Fruit fly (Drosophila melanogaster) whole organism, embryonic: ENCODE data around the gene Vm34Ca.

Experiments used
- Awh ChIP-seq: fragments of 200-800 bp; sonication (Bioruptor generic); IDR thresholded peaks from 2 replicates; pipeline ENCODE4, ENCODE4 v1.3.6; 2022; ENCODE audit warnings: missing biosample characterization, missing genetic modification characterization
- BtbVII ChIP-seq: fragments of 200-800 bp; sonication (Bioruptor generic); optimal IDR thresholded peaks from 3 replicates; lab custom pipeline; 2017; ENCODE audit warnings: missing biosample characterization, mild to moderate bottlenecking, missing genetic modification characterization
- CG10959 ChIP-seq: fragments of 200-800 bp; sonication (Bioruptor generic); IDR thresholded peaks from 2 replicates; pipeline ENCODE4 v1.3.6; 2022; ENCODE audit warnings: missing biosample characterization, missing genetic modification characterization
- CG12236 ChIP-seq: fragments of 200-800 bp; sonication (Bioruptor generic); optimal IDR thresholded peaks from 2 replicates; lab custom pipeline; 2016; ENCODE audit warnings: missing biosample characterization, missing genetic modification characterization
- CG12942 ChIP-seq: fragments of 200-800 bp; sonication (Bioruptor generic); optimal IDR thresholded peaks from 3 replicates; lab custom pipeline; 2016; ENCODE audit warnings: missing biosample characterization, missing genetic modification characterization
- CG13123 ChIP-seq: fragments of 200-800 bp; sonication (Bioruptor generic); optimal IDR thresholded peaks from 2 replicates; lab custom pipeline; 2016; ENCODE audit warnings: missing biosample characterization, missing genetic modification characterization
- CG13296 ChIP-seq: fragments of 200-800 bp; sonication (Bioruptor generic); optimal IDR thresholded peaks from 3 replicates; lab custom pipeline; 2018; ENCODE audit warnings: missing biosample characterization, mild to moderate bottlenecking, missing genetic modification characterization
- CG14860 ChIP-seq: fragments of 200-800 bp; sonication (Bioruptor generic); IDR thresholded peaks from 3 replicates; pipeline ENCODE4 v1.3.6; 2022; ENCODE audit warnings: missing biosample characterization, missing genetic modification characterization; ENCODE audit not compliant: partially characterized antibody
- CG15601 ChIP-seq: fragments of 200-800 bp; sonication (Bioruptor generic); optimal IDR thresholded peaks from 3 replicates; lab custom pipeline; 2019; ENCODE audit warnings: missing biosample characterization, mild to moderate bottlenecking, missing genetic modification characterization, moderate library complexity
- CG2116 ChIP-seq: fragments of 200-800 bp; sonication (Bioruptor generic); optimal IDR thresholded peaks from 3 replicates; lab custom pipeline; 2018; ENCODE audit warnings: missing biosample characterization, mild to moderate bottlenecking, missing genetic modification characterization
- CG2129 ChIP-seq: fragments of 200-800 bp; sonication (Bioruptor generic); IDR thresholded peaks from 2 replicates; pipeline ENCODE4 v1.3.6; 2022; ENCODE audit warnings: missing biosample characterization, missing genetic modification characterization; ENCODE audit not compliant: partially characterized antibody
- CG3163 ChIP-seq: fragments of 200-800 bp; sonication (Bioruptor generic); optimal IDR thresholded peaks from 3 replicates; lab custom pipeline; 2016; ENCODE audit warnings: missing biosample characterization, missing genetic modification characterization
- CG4730 ChIP-seq: fragments of 200-800 bp; sonication (Bioruptor generic); IDR thresholded peaks from 2 replicates; pipeline ENCODE4 v1.3.6; 2022; ENCODE audit warnings: missing biosample characterization, missing genetic modification characterization
- CG6765 ChIP-seq: fragments of 200-800 bp; sonication (Bioruptor generic); optimal IDR thresholded peaks from 3 replicates; lab custom pipeline; 2017; ENCODE audit warnings: missing biosample characterization, mild to moderate bottlenecking, missing genetic modification characterization
- CG7987 ChIP-seq: fragments of 200-800 bp; sonication (Bioruptor generic); optimal IDR thresholded peaks from 2 replicates; lab custom pipeline; 2018; ENCODE audit warnings: missing biosample characterization, mild to moderate bottlenecking, missing genetic modification characterization, moderate library complexity
- CG8281 ChIP-seq: fragments of 200-800 bp; sonication (Bioruptor generic); optimal IDR thresholded peaks from 2 replicates; lab custom pipeline; 2018; ENCODE audit warnings: missing biosample characterization, mild to moderate bottlenecking, missing genetic modification characterization, moderate library complexity
- CG8765 ChIP-seq: fragments of 200-800 bp; sonication (Bioruptor generic); IDR thresholded peaks from 2 replicates; pipeline ENCODE4 v1.3.6; 2022; ENCODE audit warnings: missing biosample characterization, missing genetic modification characterization
- CrebB ChIP-seq: fragments of 200-800 bp; sonication (Bioruptor generic); optimal IDR thresholded peaks from 3 replicates; lab custom pipeline; 2018; ENCODE audit warnings: missing biosample characterization, mild to moderate bottlenecking, missing genetic modification characterization
- Eip74EF ChIP-seq, 2 experiments: fragments of 200-800 bp in 1 of 2; fragments of >200 bp in 1 of 2; sonication (Bioruptor generic) in 1 of 2; optimal IDR thresholded peaks; 2 replicates each; lab custom pipeline; 2017 to 2019; ENCODE audit warnings: missing biosample characterization in 2 of 2, missing genetic modification characterization in 2 of 2, mild to moderate bottlenecking in 1 of 2, moderate library complexity in 1 of 2
- Ets65A ChIP-seq: fragments of 200-800 bp; sonication (Bioruptor generic); peaks from one replicate; lab custom pipeline; 2016; ENCODE audit warnings: missing biosample characterization, missing genetic modification characterization
- HLHmδ ChIP-seq: fragments of 200-800 bp; sonication (Bioruptor generic); optimal IDR thresholded peaks from 2 replicates; lab custom pipeline; 2018; ENCODE audit warnings: missing biosample characterization, mild to moderate bottlenecking, missing genetic modification characterization, moderate library complexity
- MBD-R2 ChIP-seq: fragments of 200-800 bp; sonication (Bioruptor generic); IDR thresholded peaks from 2 replicates; pipeline ENCODE4 v1.3.6; 2022; ENCODE audit warnings: missing biosample characterization, missing genetic modification characterization
- PHDP ChIP-seq: fragments of 200-800 bp; sonication (Bioruptor generic); optimal IDR thresholded peaks from 3 replicates; lab custom pipeline; 2018; ENCODE audit warnings: missing biosample characterization, mild to moderate bottlenecking, missing genetic modification characterization, moderate library complexity
- Rfx ChIP-seq: fragments of 200-800 bp; sonication (Bioruptor generic); IDR thresholded peaks from 2 replicates; pipeline ENCODE4 v1.3.6; 2022; ENCODE audit warnings: missing biosample characterization, missing genetic modification characterization
- Rx ChIP-seq: fragments of 200-800 bp; sonication (Bioruptor generic); IDR thresholded peaks from 2 replicates; pipeline ENCODE4 v1.3.6; 2022; ENCODE audit warnings: missing biosample characterization, missing genetic modification characterization
- Scr ChIP-seq: fragments of 200-800 bp; sonication (Bioruptor generic); IDR thresholded peaks from 2 replicates; pipeline ENCODE4 v1.3.6; 2022; ENCODE audit warnings: missing biosample characterization, missing genetic modification characterization; ENCODE audit not compliant: partially characterized antibody
- Sox100B ChIP-seq: fragments of 200-800 bp; sonication (Bioruptor generic); optimal IDR thresholded peaks from 3 replicates; lab custom pipeline; 2018; ENCODE audit warnings: missing biosample characterization, mild to moderate bottlenecking, missing genetic modification characterization
- Xbp1 ChIP-seq: fragments of 200-800 bp; sonication (Bioruptor generic); optimal IDR thresholded peaks from 3 replicates; lab custom pipeline; 2016; ENCODE audit warnings: missing biosample characterization, mild to moderate bottlenecking, missing genetic modification characterization
- dmrt11E ChIP-seq: fragments of 200-800 bp; sonication (Bioruptor generic); optimal IDR thresholded peaks from 3 replicates; lab custom pipeline; 2018; ENCODE audit warnings: missing biosample characterization, mild to moderate bottlenecking, missing genetic modification characterization, moderate library complexity
- dmrt99B ChIP-seq: fragments of 200-800 bp; sonication (Bioruptor generic); optimal IDR thresholded peaks from 2 replicates; lab custom pipeline; 2018; ENCODE audit warnings: missing biosample characterization, mild to moderate bottlenecking, missing genetic modification characterization, moderate library complexity
- dpn ChIP-seq, 2 experiments: fragments of 200-800 bp; sonication (Bioruptor generic); optimal IDR thresholded peaks; 3 replicates each; lab custom pipeline; 2016; ENCODE audit warnings: missing biosample characterization in 2 of 2, missing genetic modification characterization in 2 of 2
- gcm2 ChIP-seq: fragments of 200-800 bp; sonication (Bioruptor generic); optimal IDR thresholded peaks from 2 replicates; lab custom pipeline; 2016; ENCODE audit warnings: missing biosample characterization, missing genetic modification characterization
- grn ChIP-seq: fragments of 200-800 bp; sonication (Bioruptor generic); optimal IDR thresholded peaks from 3 replicates; lab custom pipeline; 2017; ENCODE audit warnings: missing biosample characterization, missing genetic modification characterization
- gsb ChIP-seq: fragments of 200-800 bp; sonication (Bioruptor generic); IDR thresholded peaks from 2 replicates; pipeline ENCODE4 v1.3.6; 2022; ENCODE audit warnings: missing biosample characterization, missing genetic modification characterization
- hbn ChIP-seq: fragments of 200-800 bp; sonication (Bioruptor generic); IDR thresholded peaks from 2 replicates; pipeline ENCODE4 v1.3.6; 2022; ENCODE audit warnings: missing biosample characterization, missing genetic modification characterization; ENCODE audit not compliant: partially characterized antibody
- hkb ChIP-seq, 2 experiments: fragments of 200-800 bp in 1 of 2; fragments of >200 bp in 1 of 2; sonication (Bioruptor generic) in 1 of 2; IDR thresholded peaks in 1 of 2; optimal IDR thresholded peaks in 1 of 2; 2 replicates each; pipeline versions ENCODE4 v1.3.6 to Lab custom; 2017 to 2022; ENCODE audit warnings: missing biosample characterization in 1 of 2, missing genetic modification characterization in 1 of 2
- hth ChIP-seq: fragments of >200 bp; optimal IDR thresholded peaks from 2 replicates; lab custom pipeline; 2017; ENCODE audit warnings: inconsistent platforms
- kah ChIP-seq: fragments of 200-800 bp; sonication (Bioruptor generic); optimal IDR thresholded peaks from 2 replicates; lab custom pipeline; 2018; ENCODE audit warnings: missing biosample characterization, mild to moderate bottlenecking, missing genetic modification characterization
- knrl ChIP-seq: fragments of 200-800 bp; sonication (Bioruptor generic); IDR thresholded peaks from 3 replicates; pipeline ENCODE4 v1.3.6; 2022; ENCODE audit warnings: missing biosample characterization, missing genetic modification characterization; ENCODE audit not compliant: partially characterized antibody
- lmd ChIP-seq: fragments of 200-800 bp; sonication (Bioruptor generic); IDR thresholded peaks from 2 replicates; pipeline ENCODE4 v1.3.6; 2022; ENCODE audit warnings: missing biosample characterization, missing genetic modification characterization
- mirr ChIP-seq: fragments of 200-800 bp; sonication (Bioruptor generic); optimal IDR thresholded peaks from 3 replicates; lab custom pipeline; 2018; ENCODE audit warnings: missing biosample characterization, mild to moderate bottlenecking, missing genetic modification characterization
- ranshi ChIP-seq: fragments of 200-800 bp; sonication (Bioruptor generic); IDR thresholded peaks from 2 replicates; pipeline ENCODE4 v1.3.6; 2022; ENCODE audit warnings: missing biosample characterization, missing genetic modification characterization
- sc ChIP-seq, 3 experiments: fragments of >200 bp in 2 of 3; fragments of 200-800 bp in 1 of 3; sonication (Bioruptor generic) in 1 of 3; optimal IDR thresholded peaks; 2 replicates in 2 of 3; 3 replicates in 1 of 3; lab custom pipeline; 2017; ENCODE audit warnings: mild to moderate bottlenecking in 1 of 3, missing biosample characterization in 1 of 3, missing genetic modification characterization in 1 of 3, missing genetic modification reagents in 1 of 3
- sima ChIP-seq: fragments of 200-800 bp; sonication (Bioruptor generic); optimal IDR thresholded peaks from 2 replicates; lab custom pipeline; 2016; ENCODE audit warnings: missing biosample characterization, missing genetic modification characterization
- slp2 ChIP-seq: fragments of 200-800 bp; sonication (Bioruptor generic); optimal IDR thresholded peaks from 2 replicates; lab custom pipeline; 2016; ENCODE audit warnings: missing biosample characterization, missing genetic modification characterization
- trh ChIP-seq: fragments of 200-800 bp; sonication (Bioruptor generic); optimal IDR thresholded peaks from 2 replicates; lab custom pipeline; 2016; ENCODE audit warnings: missing biosample characterization, missing genetic modification characterization
- ttk ChIP-seq: fragments of 200-800 bp; sonication (Bioruptor generic); IDR thresholded peaks from 2 replicates; pipeline ENCODE4 v2.1.2; 2022; ENCODE audit warnings: missing biosample characterization, missing genetic modification characterization
- wek ChIP-seq: fragments of 200-800 bp; sonication (Bioruptor generic); optimal IDR thresholded peaks from 3 replicates; lab custom pipeline; 2018; ENCODE audit warnings: missing biosample characterization, mild to moderate bottlenecking, missing genetic modification characterization, moderate library complexity
- zf30C ChIP-seq: fragments of 200-800 bp; sonication (Bioruptor generic); optimal IDR thresholded peaks from 3 replicates; lab custom pipeline; 2018; ENCODE audit warnings: missing biosample characterization, mild to moderate bottlenecking, missing genetic modification characterization

Gene Vm34Ca

DNA sequence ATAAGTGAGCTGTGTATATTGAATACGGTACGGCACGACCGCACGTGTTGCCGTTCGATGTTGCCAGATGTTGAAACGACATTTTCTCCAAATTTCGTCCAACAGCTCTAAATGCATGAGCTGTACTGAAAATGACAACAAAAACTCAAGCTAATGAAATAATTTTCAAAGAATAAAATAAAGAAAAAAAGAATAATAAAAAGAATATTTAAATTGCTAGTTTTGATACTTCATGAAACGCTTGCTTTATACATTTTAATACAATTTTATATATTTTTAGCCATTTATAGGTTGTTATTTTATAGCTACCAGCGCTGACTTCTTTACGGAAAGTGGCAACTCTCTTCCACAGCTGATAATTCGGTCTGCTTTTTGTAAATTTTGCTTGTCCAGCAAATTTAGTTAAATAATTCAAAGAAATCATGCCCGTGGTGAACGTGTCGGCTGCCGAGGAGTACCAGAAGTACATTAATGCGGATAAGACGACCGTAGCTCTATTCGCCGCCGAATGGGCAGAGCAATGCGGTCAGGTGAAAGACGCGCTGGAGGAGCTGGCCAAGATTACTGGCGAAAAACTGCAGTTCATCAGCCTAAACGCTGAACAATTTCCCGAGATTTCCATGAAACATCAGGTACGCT, 45.2 kb downstream of the Vm34Ca start, which contains the start of the genes Nnp-1 and Grx3 (continued):
- TF ChIP-seq ttk (GFP tag; lab: Robert Waterston, UW) (peak; percentile 34; the same call in 1 of the 2 replicates), Rfx (GFP tag; lab: Robert Waterston, UW) (peak; percentile 61), CG3163 (GFP tag; lab: Kevin White, UChicago) (no peak), CG4730 (GFP tag; lab: Robert Waterston, UW) (no peak), Scr (no peak), CG8765 (GFP tag; lab: Robert Waterston, UW) (no peak), CrebB (tag; lab: Kevin White, UChicago) (no peak), CG13123 (GFP tag; lab: Kevin White, UChicago) (no peak), BtbVII (GFP tag; lab: Kevin White, UChicago) (peak; percentile 14), CG2129 (no peak), sima (GFP tag; lab: Kevin White, UChicago) (no peak), hth (lab: Kevin White, UChicago) (no peak), mirr (GFP tag; lab: Kevin White, UChicago) (no peak), grn (GFP tag; lab: Kevin White, UChicago) (no peak), Rx (GFP tag; lab: Robert Waterston, UW) (no peak), PHDP (tag; lab: Kevin White, UChicago) (no peak), kah (no peak), Sox100B (GFP tag; lab: Kevin White, UChicago) (no peak), CG10959 (GFP tag; lab: Robert Waterston, UW) (no peak), CG7987 (GFP tag; lab: Kevin White, UChicago) (no peak), dmrt11E (peak; percentile 61), CG15601 (tag; lab: Kevin White, UChicago) (no peak), gsb (GFP tag; lab: Robert Waterston, UW) (no peak), CG6765 (GFP tag; lab: Kevin White, UChicago) (no peak), CG2116 (GFP tag; lab: Kevin White, UChicago) (peak; percentile 54), hbn (GFP tag; lab: Robert Waterston, UW) (no peak), ranshi (GFP tag; lab: Robert Waterston, UW) (no peak; the same call in 1 of the 2 replicates), knrl (GFP tag; lab: Robert Waterston, UW) (peak; percentile 32; the same call in 1 of the 3 replicates), hkb (optimal IDR thresholded peaks at IDR 0.05; lab: Kevin White, UChicago) (peak; percentile 21), hkb (GFP tag; IDR thresholded peaks at IDR 0.05; lab: Robert Waterston, UW) (no peak), dmrt99B (tag; lab: Kevin White, UChicago) (no peak), wek (no peak), sc (optimal IDR thresholded peaks at IDR 0.05; lab: Kevin White, UChicago) (no peak), sc (GFP tag; optimal IDR thresholded peaks at IDR 0.05; lab: Kevin White, UChicago) (no peak), CG14860 (GFP tag; lab: Robert Waterston, UW) (no peak), dpn (GFP tag; optimal IDR thresholded peaks at IDR 0.05; lab: Kevin White, UChicago) (peak in 1 of 2 experiments; percentile 60), CG12942 (peak; percentile 27), gcm2 (no peak), trh (GFP tag; lab: Kevin White, UChicago) (no peak), slp2 (GFP tag; lab: Kevin White, UChicago) (no peak), HLHmδ (no peak), zf30C (GFP tag; lab: Kevin White, UChicago) (no peak), CG13296 (no peak), CG12236 (GFP tag; lab: Kevin White, UChicago) (no peak), Eip74EF (GFP tag; optimal IDR thresholded peaks at IDR 0.05; lab: Kevin White, UChicago) (no peak), Ets65A (GFP tag; lab: Kevin White, UChicago) (peak; percentile 71), CG8281 (tag; lab: Kevin White, UChicago) (peak; percentile 31), Xbp1 (GFP tag; lab: Kevin White, UChicago) (peak; percentile 53), Awh (no peak), lmd (GFP tag; lab: Robert Waterston, UW) (peak; percentile 32; the same call in 1 of the 2 replicates), MBD-R2 (peak; percentile 57)
